Worm (Caenorhabditis elegans): ENCODE data around the gene srh-95.

Gene srh-95

DNA sequence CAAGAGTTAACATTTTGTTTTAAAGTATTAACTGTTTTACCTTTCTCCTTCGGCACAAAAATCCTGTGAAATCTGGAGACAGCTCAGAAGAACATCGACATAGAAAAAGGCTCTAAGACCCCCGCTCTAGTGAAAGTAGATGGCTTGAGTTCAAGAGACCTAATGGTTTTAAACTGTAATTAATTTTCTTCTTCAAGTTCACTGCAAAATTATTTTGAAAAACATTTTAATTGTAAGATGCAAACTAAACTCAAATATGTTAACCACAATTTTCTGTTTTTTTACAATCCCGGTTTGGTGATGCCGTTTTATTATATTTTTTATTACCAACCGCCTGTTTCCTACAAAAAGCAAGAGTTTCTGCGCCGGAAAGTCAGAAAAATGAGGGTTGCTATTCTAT lies 13.1 kb upstream of the srh-95 start, which contains the start of gene clec-233:
clec-233 (plus strand) TSS at position 301 of the 400 bp plus-strand sequence.
- no peak for TF ChIP-seq med-1 (GFP tag; optimal IDR thresholded peaks at IDR 0.05; ENCODE audit: insufficient read depth)
- no peak for TF ChIP-seq ztf-29 (GFP tag; IDR thresholded peaks at IDR 0.05)
- no peak for TF ChIP-seq T22C8.4 (GFP tag; IDR thresholded peaks at IDR 0.05)
- TF ChIP-seq flt-1 (GFP tag; IDR thresholded peaks at IDR 0.05): no peak

DNA sequence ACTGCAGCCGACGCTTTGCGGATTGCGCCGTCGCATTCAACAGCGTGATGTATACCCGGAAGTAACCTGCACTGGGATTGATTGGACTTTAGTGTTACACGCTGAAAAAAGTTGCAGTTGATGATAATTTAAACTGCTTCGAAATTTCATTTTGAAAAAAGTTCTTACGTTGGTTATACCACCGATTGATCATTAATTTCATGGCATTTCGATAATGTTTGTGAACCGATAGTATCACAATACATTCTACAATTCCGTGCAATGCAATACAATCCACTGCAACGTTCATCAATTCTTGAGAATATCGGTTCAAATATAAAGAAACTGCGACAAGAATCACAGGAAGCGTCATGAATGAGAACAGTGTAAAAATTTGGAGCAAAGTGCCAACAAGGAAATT lies 11.5 kb upstream of the srh-95 start, which contains the start of gene F21H7.3:
F21H7.3 (minus strand) TSS at position 101 of the 400 bp plus-strand sequence.
- TF ChIP-seq tab-1 (GFP tag; IDR thresholded peaks at IDR 0.05) (no peak), klf-2 (GFP tag; conservative IDR thresholded peaks at IDR 0.05) (no peak), cog-1 (tag; optimal IDR thresholded peaks at IDR 0.05) (no peak), ztf-23 (GFP tag; IDR thresholded peaks at IDR 0.05) (no peak), med-1 (GFP tag; optimal IDR thresholded peaks at IDR 0.05; ENCODE audit: insufficient read depth) (no peak), ztf-29 (GFP tag; IDR thresholded peaks at IDR 0.05) (no peak), T22C8.4 (GFP tag; IDR thresholded peaks at IDR 0.05) (no peak), ref-1 (GFP tag; conservative IDR thresholded peaks at IDR 0.05) (no peak), flt-1 (GFP tag; IDR thresholded peaks at IDR 0.05) (no peak)

DNA sequence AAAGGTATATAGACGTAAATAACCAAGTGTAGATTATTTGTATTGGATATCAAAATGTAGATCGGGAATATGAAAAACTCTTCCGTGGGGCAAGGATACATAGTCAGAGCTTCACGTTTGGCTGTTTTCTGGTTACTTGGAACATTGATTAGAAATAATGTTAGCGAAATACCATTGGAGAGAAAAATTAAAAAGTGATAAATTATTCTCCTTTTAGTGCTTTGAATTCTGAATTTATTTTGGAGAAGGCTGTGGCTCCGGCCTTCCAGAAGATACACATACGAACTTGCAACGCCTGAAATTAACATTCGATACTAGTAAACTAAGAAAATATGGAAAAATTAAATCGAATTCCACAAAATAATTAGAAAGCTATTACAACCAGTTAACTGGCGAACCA lies 11.0 kb upstream of the srh-95 start, which contains the start of gene srh-98:
srh-98 (minus strand) TSS at position 101 of the 400 bp plus-strand sequence.
- TF ChIP-seq cog-1 (tag; optimal IDR thresholded peaks at IDR 0.05) (no peak), tab-1 (GFP tag; IDR thresholded peaks at IDR 0.05) (no peak), klf-2 (GFP tag; conservative IDR thresholded peaks at IDR 0.05) (no peak), ztf-23 (GFP tag; IDR thresholded peaks at IDR 0.05) (no peak)

DNA sequence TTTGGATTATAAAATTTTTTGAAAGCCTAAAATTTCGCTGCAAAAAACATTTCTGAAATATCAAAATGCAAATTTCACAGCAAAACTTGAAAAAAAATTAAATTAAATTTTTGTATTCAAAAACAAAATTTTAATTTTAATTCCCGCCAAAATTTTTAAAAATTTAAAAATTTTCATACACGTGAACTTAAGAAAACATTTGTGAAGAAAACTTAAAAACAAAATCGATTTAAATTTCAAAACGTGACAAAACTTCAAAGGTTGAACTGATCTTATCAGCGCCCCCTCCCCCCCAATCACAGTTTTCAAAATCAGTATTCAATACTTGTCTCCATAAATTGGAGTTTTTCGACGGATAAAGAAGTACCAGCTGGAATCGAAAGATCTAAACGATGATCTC lies 9.5 kb upstream of the srh-95 start, which contains the start of gene F21H7.5:
F21H7.5 (plus strand) TSS at position 301 of the 400 bp plus-strand sequence.
- no peak for TF ChIP-seq T22C8.4 (GFP tag; IDR thresholded peaks at IDR 0.05)
- no peak for TF ChIP-seq klf-2 (GFP tag; conservative IDR thresholded peaks at IDR 0.05)
- no peak for TF ChIP-seq flt-1 (GFP tag; IDR thresholded peaks at IDR 0.05)
- TF ChIP-seq med-1 (GFP tag; optimal IDR thresholded peaks at IDR 0.05; ENCODE audit: insufficient read depth): no peak
- TF ChIP-seq ztf-29 (GFP tag; IDR thresholded peaks at IDR 0.05): no peak
- no peak for TF ChIP-seq tab-1 (GFP tag; IDR thresholded peaks at IDR 0.05)
- no peak for TF ChIP-seq cog-1 (tag; optimal IDR thresholded peaks at IDR 0.05)
- TF ChIP-seq ref-1 (GFP tag; conservative IDR thresholded peaks at IDR 0.05): no peak
- no peak for TF ChIP-seq ztf-23 (GFP tag; IDR thresholded peaks at IDR 0.05)

DNA sequence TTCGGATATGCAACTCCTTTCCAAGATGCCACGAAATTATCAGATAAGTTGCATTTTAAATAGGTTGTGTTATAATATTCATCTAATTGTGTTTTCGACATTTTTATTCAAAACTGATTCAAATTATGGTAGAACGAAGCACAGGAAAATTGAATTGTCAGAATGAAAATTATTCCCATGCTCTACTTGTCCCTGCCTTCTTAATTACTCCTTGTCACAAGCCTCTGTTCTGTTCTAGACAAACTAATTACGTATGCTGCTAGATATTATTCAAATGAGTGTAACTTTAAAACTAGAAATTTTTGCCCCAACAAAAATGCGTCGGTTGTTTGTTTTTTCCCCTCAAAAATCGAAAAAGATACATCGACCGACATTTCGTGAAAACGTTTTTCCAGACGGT lies 2.6 kb upstream of the srh-95 start, which contains the start of gene srh-104:
srh-104 (minus strand) TSS at position 101 of the 400 bp plus-strand sequence.
- TF ChIP-seq cog-1 (tag; optimal IDR thresholded peaks at IDR 0.05): no peak

DNA sequence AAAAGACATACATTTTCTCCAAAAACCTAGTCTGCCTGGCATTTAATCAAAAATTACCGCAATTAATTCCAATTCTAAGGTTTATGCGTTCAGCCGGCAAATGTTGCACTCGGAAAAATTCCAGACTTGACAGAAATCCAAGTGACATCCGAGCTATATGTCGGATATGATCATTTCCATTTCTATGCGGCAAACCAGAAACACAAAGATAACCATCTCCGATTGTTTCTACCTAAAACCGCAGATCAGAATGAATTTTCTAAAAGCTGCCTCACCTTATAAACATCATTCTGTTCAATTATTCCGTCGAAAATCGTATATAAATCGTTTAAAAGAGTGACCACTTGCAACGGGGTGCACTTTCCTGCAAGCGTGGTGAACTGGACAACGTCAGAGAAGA lies 2.4 kb downstream of the srh-95 start:
- TF ChIP-seq ztf-23 (GFP tag; IDR thresholded peaks at IDR 0.05) (no peak), tab-1 (GFP tag; IDR thresholded peaks at IDR 0.05) (no peak), T22C8.4 (GFP tag; IDR thresholded peaks at IDR 0.05) (no peak), klf-2 (GFP tag; conservative IDR thresholded peaks at IDR 0.05) (no peak), med-1 (GFP tag; optimal IDR thresholded peaks at IDR 0.05; ENCODE audit: insufficient read depth) (no peak), ref-1 (GFP tag; conservative IDR thresholded peaks at IDR 0.05) (no peak), ztf-29 (GFP tag; IDR thresholded peaks at IDR 0.05) (no peak), flt-1 (GFP tag; IDR thresholded peaks at IDR 0.05) (no peak), cog-1 (tag; optimal IDR thresholded peaks at IDR 0.05) (no peak)

DNA sequence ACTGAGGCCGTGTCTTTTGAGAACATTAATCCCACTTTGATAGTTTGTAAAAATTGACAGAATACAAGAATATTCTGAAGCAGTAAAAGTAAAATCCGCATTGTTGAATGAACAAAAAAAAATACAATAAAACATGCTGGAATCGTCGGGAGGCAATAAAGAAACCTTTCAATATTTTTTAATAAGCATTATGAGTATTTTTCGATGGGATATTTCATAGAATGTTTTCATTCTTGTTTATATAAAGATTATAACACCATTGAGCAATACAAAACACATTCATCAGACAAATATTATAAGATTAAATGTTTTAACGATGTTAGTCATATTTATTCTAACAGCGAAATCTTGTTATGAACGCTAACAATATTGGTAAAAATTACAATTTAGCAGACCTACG lies 7.0 kb downstream of the srh-95 start, which contains the start of gene gcy-20:
gcy-20 (minus strand) TSS at position 101 of the 400 bp plus-strand sequence.
- TF ChIP-seq med-1 (GFP tag; optimal IDR thresholded peaks at IDR 0.05; ENCODE audit: insufficient read depth) (no peak), tab-1 (GFP tag; IDR thresholded peaks at IDR 0.05) (no peak)

DNA sequence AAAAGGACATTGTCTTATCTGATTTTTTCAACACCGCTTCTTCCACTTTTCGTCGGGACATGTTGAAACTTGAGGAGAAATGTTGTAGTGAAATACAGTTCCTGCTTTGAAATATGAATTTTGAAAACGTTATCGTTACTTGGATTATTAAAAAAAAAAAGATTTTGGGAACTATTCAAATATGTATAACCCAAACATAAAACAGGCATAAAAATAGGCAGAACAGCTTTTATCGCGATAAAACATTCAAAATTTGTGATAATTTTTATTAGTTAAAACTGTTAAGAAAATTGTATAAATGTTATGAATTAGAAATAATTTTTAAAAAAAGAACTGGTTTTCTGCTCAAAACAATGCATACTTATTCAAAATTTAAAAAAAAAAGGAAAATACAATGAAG lies 9.7 kb downstream of the srh-95 start, which contains the start of gene bgnt-1.3:
bgnt-1.3 (minus strand) TSS at position 101 of the 400 bp plus-strand sequence.
- TF ChIP-seq klf-2 (GFP tag; conservative IDR thresholded peaks at IDR 0.05) (no peak), med-1 (GFP tag; optimal IDR thresholded peaks at IDR 0.05; ENCODE audit: insufficient read depth) (no peak), tab-1 (GFP tag; IDR thresholded peaks at IDR 0.05) (no peak), T22C8.4 (GFP tag; IDR thresholded peaks at IDR 0.05) (no peak), cog-1 (tag; optimal IDR thresholded peaks at IDR 0.05) (no peak)

DNA sequence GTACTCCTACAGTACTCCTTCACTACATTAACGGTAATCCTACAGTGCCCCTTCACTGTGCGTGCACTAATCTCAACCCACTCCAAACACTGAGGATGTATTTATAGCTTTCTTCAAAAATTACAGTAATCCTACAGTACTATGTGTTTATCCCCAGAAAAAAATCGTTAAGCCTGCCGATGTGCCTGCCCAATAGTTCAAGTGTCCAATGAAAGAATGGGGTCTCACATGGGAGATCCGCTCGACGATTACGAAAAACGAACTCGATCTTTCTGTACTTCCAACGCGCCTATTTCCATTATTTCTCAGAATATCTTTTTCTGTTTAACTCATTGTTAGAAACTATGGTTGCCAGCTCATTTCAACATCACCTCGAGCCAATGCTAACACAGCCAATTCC lies 11.5 kb downstream of the srh-95 start, which contains the start of gene nhr-218:
nhr-218 (plus strand) TSS at position 301 of the 400 bp plus-strand sequence.
- TF ChIP-seq ztf-29 (GFP tag; IDR thresholded peaks at IDR 0.05) (no peak), med-1 (GFP tag; optimal IDR thresholded peaks at IDR 0.05; ENCODE audit: insufficient read depth) (no peak), klf-2 (GFP tag; conservative IDR thresholded peaks at IDR 0.05) (no peak), ref-1 (GFP tag; conservative IDR thresholded peaks at IDR 0.05) (no peak), tab-1 (GFP tag; IDR thresholded peaks at IDR 0.05) (no peak), ztf-23 (GFP tag; IDR thresholded peaks at IDR 0.05) (no peak), flt-1 (GFP tag; IDR thresholded peaks at IDR 0.05) (no peak), cog-1 (tag; optimal IDR thresholded peaks at IDR 0.05) (no peak), T22C8.4 (GFP tag; IDR thresholded peaks at IDR 0.05) (no peak)

DNA sequence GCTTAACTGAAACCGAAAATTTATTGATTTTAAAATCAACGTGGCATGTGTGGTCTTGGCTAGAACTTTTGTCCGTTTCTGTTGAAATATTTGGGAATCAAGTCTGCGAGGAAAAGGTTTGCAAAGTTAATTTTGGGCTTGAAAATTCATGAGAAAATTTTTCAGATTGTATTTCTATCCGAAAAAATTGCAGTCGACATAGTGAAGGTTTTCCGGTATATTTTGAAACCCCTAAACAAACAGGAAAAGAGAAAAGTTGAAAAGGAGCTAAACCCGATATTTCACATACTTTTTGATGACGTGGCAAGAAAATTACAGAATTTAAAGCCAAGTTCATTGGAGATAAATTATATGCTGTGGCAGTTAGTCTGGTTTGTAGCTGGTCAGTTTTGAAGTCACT lies 13.0 kb downstream of the srh-95 start, which contains the start of gene nhr-127:
nhr-127 (plus strand) TSS at position 301 of the 400 bp plus-strand sequence.
- TF ChIP-seq ztf-29 (GFP tag; IDR thresholded peaks at IDR 0.05) (no peak), med-1 (GFP tag; optimal IDR thresholded peaks at IDR 0.05; ENCODE audit: insufficient read depth) (no peak), ztf-23 (GFP tag; IDR thresholded peaks at IDR 0.05) (no peak), ref-1 (GFP tag; conservative IDR thresholded peaks at IDR 0.05) (no peak), T22C8.4 (GFP tag; IDR thresholded peaks at IDR 0.05) (no peak), flt-1 (GFP tag; IDR thresholded peaks at IDR 0.05) (no peak), klf-2 (GFP tag; conservative IDR thresholded peaks at IDR 0.05) (no peak), cog-1 (tag; optimal IDR thresholded peaks at IDR 0.05) (no peak), tab-1 (GFP tag; IDR thresholded peaks at IDR 0.05) (no peak)
